Worm (Caenorhabditis elegans) whole organism, L2 larva: ENCODE results near the gene F30H5.3.

Experiments used
- C34F6.9 ChIP-seq: fragments of 150-350 bp; optimal IDR thresholded peaks from 2 replicates; lab custom pipeline; 2014; ENCODE audit warnings: missing biosample characterization, missing genetic modification characterization
- Y55F3AM.14 ChIP-seq: fragments of 200-800 bp; sonication (Bioruptor generic); optimal IDR thresholded peaks from 2 replicates; lab custom pipeline; 2018; ENCODE audit warnings: mild to moderate bottlenecking, missing genetic modification characterization, missing compliant biosample characterization
- ZK546.5 ChIP-seq: sonication (generic microtip); optimal IDR thresholded peaks from 2 replicates; lab custom pipeline; 2017; ENCODE audit warnings: missing biosample characterization, missing genetic modification characterization
- alr-1 ChIP-seq: fragments of 150-350 bp; optimal IDR thresholded peaks from 2 replicates; lab custom pipeline; 2014; ENCODE audit warnings: missing biosample characterization, missing genetic modification characterization
- aly-2 ChIP-seq: fragments of 150-350 bp; optimal IDR thresholded peaks from 2 replicates; lab custom pipeline; 2014; ENCODE audit warnings: missing biosample characterization, missing genetic modification characterization
- ama-1 ChIP-seq: fragments of 150-350 bp; optimal IDR thresholded peaks from 2 replicates; lab custom pipeline; 2018; ENCODE audit warnings: inconsistent platforms
- blmp-1 ChIP-seq: sonication (generic microtip); optimal IDR thresholded peaks from 2 replicates; lab custom pipeline; 2017; ENCODE audit warnings: missing genetic modification characterization, mild to moderate bottlenecking, missing compliant biosample characterization, antibody characterized with exemption, moderate library complexity; ENCODE audit not compliant: insufficient read depth
- ceh-16 ChIP-seq: fragments of 150-350 bp; optimal IDR thresholded peaks from 2 replicates; lab custom pipeline; 2014; ENCODE audit warnings: missing biosample characterization, missing genetic modification characterization
- ceh-82 ChIP-seq: fragments of 150-350 bp; optimal IDR thresholded peaks from 2 replicates; lab custom pipeline; 2014; ENCODE audit warnings: missing biosample characterization, missing genetic modification characterization
- crh-2 ChIP-seq: sonication (generic microtip); optimal IDR thresholded peaks from 2 replicates; lab custom pipeline; 2017; ENCODE audit warnings: missing biosample characterization, missing genetic modification characterization
- dmd-4 ChIP-seq: sonication (generic microtip); optimal IDR thresholded peaks from 2 replicates; lab custom pipeline; 2017; ENCODE audit warnings: missing biosample characterization, missing genetic modification characterization
- egl-27 ChIP-seq: sonication (generic microtip); optimal IDR thresholded peaks from 3 replicates; lab custom pipeline; 2017; ENCODE audit warnings: missing biosample characterization, missing genetic modification reagents, missing genetic modification characterization
- elt-1 ChIP-seq: fragments of 150-350 bp; optimal IDR thresholded peaks from 2 replicates; lab custom pipeline; 2014; ENCODE audit warnings: missing biosample characterization, missing genetic modification characterization
- fos-1 ChIP-seq: fragments of 150-350 bp; optimal IDR thresholded peaks from 2 replicates; lab custom pipeline; 2014; ENCODE audit warnings: missing biosample characterization, missing genetic modification characterization
- lin-13 ChIP-seq: fragments of 150-350 bp; optimal IDR thresholded peaks from 2 replicates; lab custom pipeline; 2014; ENCODE audit warnings: missing biosample characterization, missing genetic modification reagents, missing genetic modification characterization
- lsy-2 ChIP-seq, 2 experiments: fragments of 150-350 bp in 1 of 2; sonication (generic microtip) in 1 of 2; optimal IDR thresholded peaks; 2 replicates each; lab custom pipeline; 2014 to 2017; ENCODE audit warnings: missing biosample characterization in 2 of 2, missing genetic modification characterization in 2 of 2
- mab-5 ChIP-seq: fragments of 150-350 bp; optimal IDR thresholded peaks from 2 replicates; lab custom pipeline; 2014; ENCODE audit warnings: missing biosample characterization, missing genetic modification characterization
- mbf-1 ChIP-seq: sonication (generic microtip); optimal IDR thresholded peaks from 2 replicates; lab custom pipeline; 2017; ENCODE audit warnings: missing biosample characterization, missing genetic modification characterization
- nhr-11 ChIP-seq: fragments of 150-350 bp; optimal IDR thresholded peaks from 2 replicates; lab custom pipeline; 2014; ENCODE audit warnings: missing biosample characterization, missing genetic modification characterization
- nhr-12 ChIP-seq: fragments of 150-350 bp; optimal IDR thresholded peaks from 2 replicates; lab custom pipeline; 2014; ENCODE audit warnings: missing biosample characterization, missing genetic modification characterization
- nhr-21 ChIP-seq: fragments of 150-350 bp; optimal IDR thresholded peaks from 2 replicates; lab custom pipeline; 2014; ENCODE audit warnings: missing biosample characterization, missing genetic modification characterization
- nhr-25 ChIP-seq: fragments of 150-350 bp; sonication (generic microtip); optimal IDR thresholded peaks from 3 replicates; lab custom pipeline; 2014; ENCODE audit warnings: missing biosample characterization, missing genetic modification characterization
- nhr-6 ChIP-seq: fragments of 150-350 bp; optimal IDR thresholded peaks from 2 replicates; lab custom pipeline; 2014; ENCODE audit warnings: missing biosample characterization, missing genetic modification characterization
- nhr-77 ChIP-seq: fragments of 150-350 bp; optimal IDR thresholded peaks from 2 replicates; lab custom pipeline; 2014; ENCODE audit warnings: missing biosample characterization, missing genetic modification characterization
- peb-1 ChIP-seq: fragments of 150-350 bp; optimal IDR thresholded peaks from 2 replicates; lab custom pipeline; 2014; ENCODE audit warnings: missing biosample characterization, missing genetic modification characterization
- sem-4 ChIP-seq: fragments of 150-350 bp; optimal IDR thresholded peaks from 2 replicates; lab custom pipeline; 2014; ENCODE audit warnings: missing biosample characterization, missing genetic modification reagents, missing genetic modification characterization
- skn-1 ChIP-seq: sonication (generic microtip); optimal IDR thresholded peaks from 2 replicates; lab custom pipeline; 2017; ENCODE audit warnings: missing biosample characterization, missing genetic modification characterization
- sma-3 ChIP-seq: sonication (generic microtip); optimal IDR thresholded peaks from 2 replicates; lab custom pipeline; 2016; ENCODE audit warnings: missing genetic modification reagents, missing genetic modification characterization, missing compliant biosample characterization
- unc-55 ChIP-seq: fragments of 150-350 bp; sonication (generic microtip); optimal IDR thresholded peaks from 3 replicates; lab custom pipeline; 2014; ENCODE audit warnings: missing biosample characterization, missing genetic modification reagents, missing genetic modification characterization
- unc-62 ChIP-seq: fragments of 150-350 bp; optimal IDR thresholded peaks from 2 replicates; lab custom pipeline; 2014; ENCODE audit warnings: missing biosample characterization, missing genetic modification reagents, missing genetic modification characterization
- zag-1 ChIP-seq: fragments of 150-350 bp; optimal IDR thresholded peaks from 2 replicates; lab custom pipeline; 2014; ENCODE audit warnings: missing biosample characterization, missing genetic modification characterization
- ztf-11 ChIP-seq: sonication (generic microtip); optimal IDR thresholded peaks from 2 replicates; lab custom pipeline; 2017; ENCODE audit warnings: missing biosample characterization, missing genetic modification characterization
- ztf-4 ChIP-seq: fragments of 150-350 bp; optimal IDR thresholded peaks from 2 replicates; lab custom pipeline; 2014; ENCODE audit warnings: missing biosample characterization, missing genetic modification characterization

The F30H5.3 gene

DNA sequence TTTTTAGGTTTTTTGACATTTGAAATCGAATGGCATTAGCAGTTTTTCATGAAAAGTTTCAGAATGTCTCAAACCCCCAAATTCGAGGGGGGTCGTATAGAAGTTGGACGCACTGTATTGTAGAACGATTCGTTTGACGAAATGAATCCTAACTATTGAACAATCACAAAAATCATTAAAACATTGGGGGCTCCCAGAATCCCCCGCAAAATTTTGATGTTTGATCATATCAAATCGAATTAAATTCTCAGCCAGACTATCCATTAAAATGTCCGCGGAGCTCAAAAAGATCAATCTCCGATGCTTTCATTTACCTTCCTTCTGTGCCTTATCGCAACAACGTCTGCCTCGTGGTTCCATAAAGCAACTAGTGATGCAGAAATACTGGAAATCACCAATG lies 23.6 kb downstream of the F30H5.3 start, which contains the start of gene F30H5.5:
Gene F30H5.5, plus strand, starts transcription at position 301 of the 400 bp plus-strand sequence.
- TF ChIP-seq crh-2 (tag; lab: Kevin White, UChicago) (no peak), aly-2 (tag; lab: Kevin White, UChicago) (no peak), nhr-77 (tag; lab: Kevin White, UChicago) (no peak), nhr-12 (tag; lab: Kevin White, UChicago) (no peak), dmd-4 (tag; lab: Kevin White, UChicago) (no peak), ZK546.5 (tag; lab: Kevin White, UChicago) (no peak)
- TF ChIP-seq, all 48 proteins: peak for 0

DNA sequence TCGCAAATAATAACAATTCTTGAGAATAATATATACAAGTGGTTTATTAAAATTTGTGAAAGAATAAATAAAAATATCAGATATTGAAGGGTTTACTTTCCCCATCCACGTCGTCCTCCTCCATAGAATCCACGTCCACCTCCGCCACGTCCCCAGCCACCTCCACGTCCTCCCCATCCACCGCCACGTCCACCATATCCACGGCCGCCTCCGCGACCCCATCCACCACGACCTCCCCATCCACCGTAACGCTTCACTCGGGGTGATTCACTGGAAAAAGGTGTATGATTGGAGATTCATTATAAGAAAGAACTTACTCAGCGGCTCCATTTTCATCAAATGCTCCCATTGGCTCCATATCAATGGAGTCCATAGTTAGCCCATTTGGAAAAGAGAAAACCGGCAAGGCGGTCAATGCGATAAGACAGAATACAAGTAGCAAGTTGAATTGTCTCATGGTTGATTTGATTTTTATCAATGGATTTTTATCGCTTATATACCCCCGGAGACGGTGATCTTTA lies 25.9 kb downstream of the F30H5.3 start, which contains the start of gene nlp-32:
Gene nlp-32, minus strand, starts transcription at position 471 of the 521 bp plus-strand sequence.
- TF ChIP-seq ZK546.5 (tag; lab: Kevin White, UChicago) (no peak), unc-55 (GFP tag; lab: Kevin White, UChicago) (no peak)
- TF ChIP-seq, all 48 proteins: peak for 0

DNA sequence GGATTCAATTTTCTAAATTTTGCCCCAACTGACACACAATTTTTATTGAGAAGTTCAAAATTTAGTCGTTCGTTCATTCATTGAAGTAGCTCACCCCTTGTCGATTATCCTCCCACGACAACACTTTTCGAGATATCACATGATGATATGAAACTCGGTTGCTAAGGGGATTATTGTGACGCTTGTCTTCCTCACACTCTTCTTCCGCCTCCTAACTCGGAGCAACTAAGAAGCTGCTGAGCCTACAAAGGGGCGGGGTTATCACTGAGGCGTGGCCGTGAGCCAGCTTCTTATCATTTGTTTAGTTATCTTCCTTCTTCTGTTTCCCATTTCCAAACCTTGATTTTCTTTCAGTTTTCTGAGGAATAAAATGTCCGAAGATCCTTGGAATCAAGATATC lies 28.5 kb downstream of the F30H5.3 start, which contains the start of gene F10C5.3:
Gene F10C5.3, plus strand, starts transcription at position 313 of the 400 bp plus-strand sequence.
- TF ChIP-seq nhr-11 (tag; lab: Kevin White, UChicago) (no peak), zag-1 (tag; lab: Kevin White, UChicago) (no peak), sma-3 (GFP tag; lab: Kevin White, UChicago) (no peak), mab-5 (no peak), lsy-2 (tag; optimal IDR thresholded peaks at IDR 0.05; lab: Kevin White, UChicago) (no peak), sem-4 (no peak), ceh-82 (no peak), lin-13 (GFP tag; lab: Kevin White, UChicago) (no peak), alr-1 (tag; lab: Kevin White, UChicago) (no peak), aly-2 (tag; lab: Kevin White, UChicago) (no peak), peb-1 (tag; lab: Kevin White, UChicago) (no peak), Y55F3AM.14 (GFP tag; lab: Kevin White, UChicago) (no peak), egl-27 (tag; lab: Kevin White, UChicago) (no peak), nhr-6 (tag; lab: Kevin White, UChicago) (no peak), ama-1 (lab: Kevin White, UChicago) (no peak), nhr-25 (no peak), elt-1 (no peak)

DNA sequence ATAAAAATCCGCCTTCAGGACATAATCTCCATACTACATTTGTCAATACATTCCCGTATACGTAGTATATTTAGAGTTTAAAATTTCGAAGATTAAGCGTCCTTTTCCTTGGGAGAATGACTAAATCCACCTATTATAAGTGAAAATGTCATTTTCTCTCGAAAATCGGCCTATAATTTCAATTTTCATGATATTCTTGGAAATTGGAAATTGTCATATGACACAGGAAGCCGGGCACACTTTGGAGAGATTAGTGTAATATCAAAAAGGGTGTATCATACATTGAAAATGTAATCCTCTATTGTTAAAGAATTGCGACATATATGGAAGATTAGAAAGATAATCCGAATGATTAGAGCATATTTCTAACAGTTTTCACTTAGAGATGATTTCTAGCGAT lies 29.3 kb downstream of the F30H5.3 start:
- peak; percentile 26 for TF ChIP-seq C34F6.9 (tag; lab: Kevin White, UChicago)
- TF ChIP-seq fos-1 (tag; lab: Kevin White, UChicago): no peak
- peak; percentile 49 for TF ChIP-seq skn-1 (tag; lab: Kevin White, UChicago)
- no peak for TF ChIP-seq mab-5
- no peak for TF ChIP-seq peb-1 (tag; lab: Kevin White, UChicago)
- peak; percentile 18 for TF ChIP-seq ztf-4 (tag; lab: Kevin White, UChicago)
- TF ChIP-seq dmd-4 (tag; lab: Kevin White, UChicago): peak; percentile 46
- no peak for TF ChIP-seq blmp-1 (tag; lab: Kevin White, UChicago)
- TF ChIP-seq ceh-16 (tag; lab: Kevin White, UChicago): no peak
- no peak for TF ChIP-seq ztf-11
- TF ChIP-seq nhr-21 (tag; lab: Kevin White, UChicago): peak; percentile 71
- TF ChIP-seq ama-1 (lab: Kevin White, UChicago): no peak
- no peak for TF ChIP-seq unc-55 (GFP tag; lab: Kevin White, UChicago)
- no peak for TF ChIP-seq sma-3 (GFP tag; lab: Kevin White, UChicago)
- TF ChIP-seq, all 48 proteins: peak for 5

DNA sequence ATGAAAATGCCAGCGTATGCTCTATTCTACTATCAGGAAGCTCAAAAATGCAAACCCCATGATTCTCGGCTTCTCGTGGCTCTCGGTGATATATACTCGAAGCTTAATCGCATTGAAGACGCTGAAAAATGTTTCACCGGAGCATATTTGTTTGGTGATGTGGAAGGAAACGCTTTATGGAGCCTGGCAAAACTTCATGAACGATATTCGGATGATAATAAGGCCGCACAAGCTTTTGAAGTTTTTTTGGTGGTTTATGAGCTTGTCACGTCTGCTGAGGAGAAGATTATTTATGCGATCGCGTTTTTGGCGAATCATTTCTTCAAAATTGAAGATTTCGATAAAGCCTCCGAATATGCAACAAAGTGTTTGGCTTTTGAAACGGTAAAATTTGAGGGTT lies 30.8 kb downstream of the F30H5.3 start:
- no peak for TF ChIP-seq blmp-1 (tag; lab: Kevin White, UChicago)
- no peak for TF ChIP-seq mbf-1
- no peak for TF ChIP-seq unc-62 (GFP tag; lab: Kevin White, UChicago)
- TF ChIP-seq ztf-4 (tag; lab: Kevin White, UChicago): no peak
- no peak for TF ChIP-seq unc-55 (GFP tag; lab: Kevin White, UChicago)
